Worm (Caenorhabditis elegans) whole organism, midembryonic: ENCODE measurements around the gene ceh-79.
A peak's percentile ranks its signal among the peaks of the same experiment; 100 is the strongest.

Experiments
- T22C8.4 ChIP-seq: fragments of 200-800 bp; sonication (Bioruptor generic); IDR thresholded peaks from 2 replicates; pipeline ENCODE4 v1.3.6; 2022; ENCODE audit warnings: missing genetic modification characterization, missing compliant biosample characterization
- cog-1 ChIP-seq: sonication (generic microtip); optimal IDR thresholded peaks from 2 replicates; lab custom pipeline; 2016; ENCODE audit warnings: missing genetic modification characterization, missing compliant biosample characterization
- flt-1 ChIP-seq: fragments of 200-800 bp; sonication (Bioruptor generic); IDR thresholded peaks from 2 replicates; pipeline ENCODE4 v1.3.6; 2022; ENCODE audit warnings: missing genetic modification characterization, missing compliant biosample characterization
- klf-2 ChIP-seq: fragments of 200-800 bp; sonication (Bioruptor generic); conservative IDR thresholded peaks from 2 replicates; pipeline ENCODE4 v1.3.6; 2022; ENCODE audit warnings: missing genetic modification reagents, missing genetic modification characterization, missing compliant biosample characterization
- med-1 ChIP-seq: sonication (generic microtip); optimal IDR thresholded peaks from 2 replicates; lab custom pipeline; 2017; ENCODE audit warnings: missing genetic modification characterization, mild to moderate bottlenecking, missing compliant biosample characterization, antibody characterized with exemption, missing genetic modification reagents; ENCODE audit not compliant: insufficient read depth
- ref-1 ChIP-seq: fragments of 200-800 bp; sonication (Bioruptor generic); conservative IDR thresholded peaks from 2 replicates; pipeline ENCODE4 v1.3.6; 2022; ENCODE audit warnings: missing genetic modification reagents, missing genetic modification characterization, missing compliant biosample characterization
- tab-1 ChIP-seq: fragments of 200-800 bp; sonication (Bioruptor generic); IDR thresholded peaks from 2 replicates; pipeline ENCODE4 v1.3.6; 2022; ENCODE audit warnings: missing genetic modification characterization, missing compliant biosample characterization
- ztf-23 ChIP-seq: fragments of 200-800 bp; sonication (Bioruptor generic); IDR thresholded peaks from 2 replicates; pipeline ENCODE4 v1.3.6; 2022; ENCODE audit warnings: missing genetic modification reagents, missing genetic modification characterization, missing compliant biosample characterization
- ztf-29 ChIP-seq: fragments of 200-800 bp; sonication (Bioruptor generic); IDR thresholded peaks from 2 replicates; pipeline ENCODE4 v1.3.6; 2022; ENCODE audit warnings: missing genetic modification reagents, missing genetic modification characterization, missing compliant biosample characterization

ceh-79 gene

ce11 chrV:13317247-13317646 is 15.6 kb downstream of the ceh-79 start:
- 0 out of 2 replicates have a peak, but pooled peaks have one; percentile 31 for TF ChIP-seq tab-1 (GFP tag; lab: Robert Waterston, UW)
- TF ChIP-seq klf-2: 0 out of 2 replicates have a peak, but pooled peaks have one; percentile 8

- TF ChIP-seq ztf-29 (GFP tag; lab: Robert Waterston, UW): no peak
- TF ChIP-seq T22C8.4 (GFP tag; lab: Robert Waterston, UW): no peak
- TF ChIP-seq flt-1 (GFP tag; lab: Robert Waterston, UW): no peak
- TF ChIP-seq ztf-23 (GFP tag; lab: Robert Waterston, UW): no peak
- no peak for TF ChIP-seq ref-1 (GFP tag; lab: Robert Waterston, UW)
- TF ChIP-seq med-1: no peak
- TF ChIP-seq tab-1 (GFP tag; lab: Robert Waterston, UW): no peak
- no peak for TF ChIP-seq klf-2
- TF ChIP-seq cog-1 (tag; lab: Kevin White, UChicago): no peak
Measured at ce11 chrV:13317911-13318502, 16.4 kb downstream of the ceh-79 start, which contains the start of the genes col-161 and srh-18. col-161 (minus strand) TSS chrV:13318011. srh-18 (plus strand) TSS chrV:13318452.

DNA sequence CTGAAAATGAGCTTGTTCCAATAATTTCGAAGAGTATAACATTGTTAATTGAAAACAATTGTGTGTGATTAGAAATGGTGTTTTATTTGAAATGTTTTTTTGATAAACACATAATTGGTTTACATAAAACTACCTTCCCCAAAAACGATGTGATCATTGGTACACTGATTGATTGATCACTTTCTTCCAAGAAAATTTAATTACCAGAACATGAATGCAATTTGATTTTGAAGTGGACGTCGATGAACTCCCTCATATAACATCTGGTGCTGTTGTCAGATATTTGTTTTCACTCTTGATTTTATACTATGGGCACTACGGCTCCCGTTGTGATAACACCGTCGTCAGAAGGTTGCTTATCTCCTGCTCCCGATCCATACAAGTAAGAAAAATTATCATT is 19.0 kb downstream of the ceh-79 start, which contains the start of gene srh-15:
Gene srh-15 (plus strand): TSS at position 301 of the 400 bp plus-strand sequence.
- TF ChIP-seq cog-1 (tag; lab: Kevin White, UChicago): no peak
- TF ChIP-seq med-1: no peak
- TF ChIP-seq T22C8.4 (GFP tag; lab: Robert Waterston, UW): no peak
- TF ChIP-seq flt-1 (GFP tag; lab: Robert Waterston, UW): no peak
- no peak for TF ChIP-seq ztf-23 (GFP tag; lab: Robert Waterston, UW)
- no peak for TF ChIP-seq ztf-29 (GFP tag; lab: Robert Waterston, UW)
- no peak for TF ChIP-seq tab-1 (GFP tag; lab: Robert Waterston, UW)
- TF ChIP-seq klf-2: no peak
- TF ChIP-seq ref-1 (GFP tag; lab: Robert Waterston, UW): no peak

ce11 chrV:13324933-13325760 is 23.5 kb downstream of the ceh-79 start, which contains the start of gene C50B6.7:
C50B6.7 (minus strand) TSS chrV:13324983.
- TF ChIP-seq cog-1 (tag; lab: Kevin White, UChicago) (no peak), klf-2 (no peak), tab-1 (GFP tag; lab: Robert Waterston, UW) (no peak), ztf-29 (GFP tag; lab: Robert Waterston, UW) (no peak), flt-1 (GFP tag; lab: Robert Waterston, UW) (no peak), ztf-23 (GFP tag; lab: Robert Waterston, UW) (no peak), T22C8.4 (GFP tag; lab: Robert Waterston, UW) (no peak), ref-1 (GFP tag; lab: Robert Waterston, UW) (no peak), med-1 (no peak)

ce11 chrV:13327463-13327862 is 25.8 kb downstream of the ceh-79 start, which contains the start of gene str-37:
str-37 (plus strand) TSS chrV:13327763.
- no peak for TF ChIP-seq med-1
- TF ChIP-seq T22C8.4 (GFP tag; lab: Robert Waterston, UW): no peak
- TF ChIP-seq klf-2: no peak
- no peak for TF ChIP-seq cog-1 (tag; lab: Kevin White, UChicago)
- no peak for TF ChIP-seq ref-1 (GFP tag; lab: Robert Waterston, UW)
- no peak for TF ChIP-seq ztf-29 (GFP tag; lab: Robert Waterston, UW)
- no peak for TF ChIP-seq tab-1 (GFP tag; lab: Robert Waterston, UW)
- TF ChIP-seq flt-1 (GFP tag; lab: Robert Waterston, UW): no peak
- no peak for TF ChIP-seq ztf-23 (GFP tag; lab: Robert Waterston, UW)

DNA sequence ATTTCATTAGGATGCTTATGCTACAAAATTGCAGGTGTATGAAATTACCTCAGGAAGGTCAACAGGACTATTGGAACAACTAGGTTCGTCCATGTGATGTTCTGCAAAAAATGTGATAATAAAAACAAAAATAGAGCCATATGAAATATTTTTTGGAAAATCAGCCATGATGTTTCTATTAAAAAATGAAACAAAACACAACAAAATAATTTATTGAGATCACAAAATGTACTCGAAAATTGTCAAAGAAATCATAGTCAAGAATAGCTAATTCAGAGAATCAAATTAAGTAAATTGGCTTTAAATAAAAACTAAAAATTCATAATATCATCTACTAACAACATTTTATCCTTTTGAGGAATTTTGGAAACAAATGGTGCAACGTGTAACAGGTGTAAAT is 29.3 kb downstream of the ceh-79 start, which contains the start of gene nhr-129:
Gene nhr-129 (minus strand): TSS at position 101 of the 400 bp plus-strand sequence.
- TF ChIP-seq ref-1 (GFP tag; lab: Robert Waterston, UW) (no peak), flt-1 (GFP tag; lab: Robert Waterston, UW) (no peak), cog-1 (tag; lab: Kevin White, UChicago) (no peak), T22C8.4 (GFP tag; lab: Robert Waterston, UW) (no peak), med-1 (no peak), tab-1 (GFP tag; lab: Robert Waterston, UW) (no peak), ztf-23 (GFP tag; lab: Robert Waterston, UW) (no peak), ztf-29 (GFP tag; lab: Robert Waterston, UW) (no peak)

DNA sequence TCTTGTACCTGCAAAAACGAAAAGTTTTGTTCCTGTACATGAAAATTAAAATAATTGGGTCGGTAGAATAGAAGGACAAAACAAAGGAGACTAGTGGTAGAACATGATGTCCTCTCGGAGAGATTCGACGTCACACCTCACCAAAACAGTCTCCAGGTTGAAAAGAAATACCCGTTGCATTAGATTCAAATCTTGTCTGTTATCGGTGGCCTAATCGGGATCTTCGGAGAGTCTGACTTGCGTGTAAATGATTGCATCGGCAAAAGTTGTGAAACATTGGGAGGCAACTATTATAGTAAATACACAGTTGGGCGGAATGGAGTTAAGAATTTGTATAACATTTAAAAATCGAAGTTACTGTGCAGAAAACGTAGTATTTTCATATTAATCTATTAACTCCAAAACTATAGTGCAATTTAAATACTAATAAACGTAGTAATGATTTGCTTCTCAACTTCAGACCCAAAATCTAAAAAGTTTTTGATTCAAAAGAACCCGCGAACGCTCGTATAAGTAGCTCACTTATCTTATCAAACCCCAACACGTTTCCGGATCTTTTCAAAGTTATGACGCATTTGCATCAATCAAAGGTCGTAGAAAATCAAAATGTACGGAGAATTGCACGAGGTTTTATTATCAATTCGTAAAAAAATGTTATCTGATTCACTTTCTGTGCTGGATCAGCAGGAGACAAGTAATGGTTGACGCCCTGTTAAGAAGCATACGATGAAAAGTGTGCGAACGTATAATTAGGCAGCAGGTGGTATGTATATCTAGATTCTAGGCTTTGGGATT is 31.9 kb downstream of the ceh-79 start, which contains the start of gene nhr-168:
Gene nhr-168 (minus strand): TSS at position 486 of the 795 bp plus-strand sequence.
- no peak for TF ChIP-seq ztf-23 (GFP tag; lab: Robert Waterston, UW)
- no peak for TF ChIP-seq flt-1 (GFP tag; lab: Robert Waterston, UW)
- TF ChIP-seq T22C8.4 (GFP tag; lab: Robert Waterston, UW): no peak
- no peak for TF ChIP-seq tab-1 (GFP tag; lab: Robert Waterston, UW)
- no peak for TF ChIP-seq ref-1 (GFP tag; lab: Robert Waterston, UW)
- no peak for TF ChIP-seq cog-1 (tag; lab: Kevin White, UChicago)
- no peak for TF ChIP-seq klf-2
- no peak for TF ChIP-seq ztf-29 (GFP tag; lab: Robert Waterston, UW)
- no peak for TF ChIP-seq med-1

- no peak for TF ChIP-seq klf-2
- TF ChIP-seq ztf-23 (GFP tag; lab: Robert Waterston, UW): no peak
- no peak for TF ChIP-seq cog-1 (tag; lab: Kevin White, UChicago)
- no peak for TF ChIP-seq med-1
- no peak for TF ChIP-seq ztf-29 (GFP tag; lab: Robert Waterston, UW)
- no peak for TF ChIP-seq ref-1 (GFP tag; lab: Robert Waterston, UW)
- TF ChIP-seq T22C8.4 (GFP tag; lab: Robert Waterston, UW): no peak
- no peak for TF ChIP-seq flt-1 (GFP tag; lab: Robert Waterston, UW)
- no peak for TF ChIP-seq tab-1 (GFP tag; lab: Robert Waterston, UW)
Measured at ce11 chrV:13334447-13334846, 32.8 kb downstream of the ceh-79 start.
